Worm (Caenorhabditis elegans): ENCODE results near the gene str-178.

ce11 chrV:12741684-12742083, 25.3 kb upstream of the str-178 start, which contains the start of gene hrg-7:
- TF ChIP-seq ceh-27 (GFP tag; optimal IDR thresholded peaks at IDR 0.05), result no peak
- no peak for TF ChIP-seq athp-1 (tag; optimal IDR thresholded peaks at IDR 0.05)
- no peak for TF ChIP-seq dpff-1 (tag; optimal IDR thresholded peaks at IDR 0.05)
- TF ChIP-seq zim-3 (tag; optimal IDR thresholded peaks at IDR 0.05), result no peak
- TF ChIP-seq snpc-4 (GFP tag; optimal IDR thresholded peaks at IDR 0.05), result no peak
- no peak for TF ChIP-seq snpc-4 (tag; optimal IDR thresholded peaks at IDR 0.05)
- no peak for TF ChIP-seq ama-1 (optimal IDR thresholded peaks at IDR 0.05)
- no peak for TF ChIP-seq ama-1 (GFP tag; optimal IDR thresholded peaks at IDR 0.05)
- no peak for TF ChIP-seq madf-8 (GFP tag; conservative IDR thresholded peaks at IDR 0.05)
- no peak for TF ChIP-seq F49E8.2 (tag; optimal IDR thresholded peaks at IDR 0.05; ENCODE audit: insufficient read depth)

Data from whole organism, young adult.